Worm (Caenorhabditis elegans) whole organism, late embryonic: ENCODE data around the gene H12D21.6.

ENCODE experiments used
- C38D4.7 ChIP-seq: fragments of 200-800 bp; sonication (Bioruptor generic); optimal IDR thresholded peaks from 2 replicates; lab custom pipeline; 2018; ENCODE audit warnings: mild to moderate bottlenecking, missing genetic modification characterization, moderate library complexity, missing compliant biosample characterization
- K09A11.1 ChIP-seq: sonication (generic microtip); optimal IDR thresholded peaks from 2 replicates; lab custom pipeline; 2017; ENCODE audit warnings: antibody characterized with exemption, mild to moderate bottlenecking, missing genetic modification characterization, missing compliant biosample characterization; ENCODE audit not compliant: insufficient read depth
- elt-2 ChIP-seq: sonication (generic microtip); optimal IDR thresholded peaks from 2 replicates; lab custom pipeline; 2016; ENCODE audit warnings: missing genetic modification reagents, missing genetic modification characterization, missing compliant biosample characterization

- TF ChIP-seq elt-2 (no peak), C38D4.7 (GFP tag; lab: Kevin White, UChicago) (no peak), K09A11.1 (tag; lab: Kevin White, UChicago) (no peak)
These were observed 45.3 kb upstream of the H12D21.6 start for ce11 chrV:14942898-14943297.
